Fruit fly (Drosophila melanogaster): ENCODE measurements around the gene CG42537.

Gene CG42537

dm6 chr3R:6410412-6411225 lies 33.0 kb downstream of the CG42537 start (continued):
- TF ChIP-seq Hmx (GFP tag; optimal IDR thresholded peaks at IDR 0.05) (peak; percentile 82), knrl (GFP tag; IDR thresholded peaks at IDR 0.05; ENCODE audit: partially characterized antibody) (no peak), sqz (GFP tag; optimal IDR thresholded peaks at IDR 0.05) (peak; percentile 77), Blimp-1 (GFP tag; optimal IDR thresholded peaks at IDR 0.05) (peak; percentile 78), chif (GFP tag; optimal IDR thresholded peaks at IDR 0.05) (peak; percentile 78 to 83), ci (GFP tag; IDR thresholded peaks at IDR 0.05) (peak; percentile 53; the same call in 2 of the 3 replicates), bigmax (GFP tag; optimal IDR thresholded peaks at IDR 0.05) (no peak), CG13775 (GFP tag; optimal IDR thresholded peaks at IDR 0.05) (peak; percentile 88), fd96Cb (tag; optimal IDR thresholded peaks at IDR 0.05) (peak; percentile 89), ind (GFP tag; optimal IDR thresholded peaks at IDR 0.05) (peak; percentile 86), CG32772 (GFP tag; IDR thresholded peaks at IDR 0.05) (peak; percentile 67), Med (GFP tag) (peak; percentile 90), CG16779 (GFP tag; IDR thresholded peaks at IDR 0.05) (no peak), ERR (GFP tag; optimal IDR thresholded peaks at IDR 0.05) (peak; percentile 41), CG1647 (GFP tag; optimal IDR thresholded peaks at IDR 0.05) (peak; percentile 74), Ada2b (GFP tag; IDR thresholded peaks at IDR 0.05) (peak; percentile 45), CG15011 (GFP tag; optimal IDR thresholded peaks at IDR 0.05) (peak; percentile 89), CG2120 (GFP tag; optimal IDR thresholded peaks at IDR 0.05) (peak; percentile 92), Spps (tag; optimal IDR thresholded peaks at IDR 0.05) (peak; percentile 33), ranshi (GFP tag; IDR thresholded peaks at IDR 0.05) (peak; percentile 68; the same call in 1 of the 2 replicates), bab2 (GFP tag; optimal IDR thresholded peaks at IDR 0.05) (peak; percentile 77), jing (GFP tag; optimal IDR thresholded peaks at IDR 0.05) (peak; percentile 74), Sry-δ (GFP tag; optimal IDR thresholded peaks at IDR 0.05) (peak; percentile 30), otp (GFP tag; IDR thresholded peaks at IDR 0.05) (0 out of 3 replicates have a peak, but pooled peaks have one; percentile 4), run (tag; optimal IDR thresholded peaks at IDR 0.05) (peak; percentile 42), CG10267 (tag; optimal IDR thresholded peaks at IDR 0.05) (peak; percentile 83), CG17359 (tag; optimal IDR thresholded peaks at IDR 0.05) (peak; percentile 83), danr (GFP tag; IDR thresholded peaks at IDR 0.05) (peak; percentile 18; the same call in 1 of the 2 replicates), CG34422 (GFP tag; IDR thresholded peaks at IDR 0.05) (peak; percentile 53; the same call in 2 of the 3 replicates), ems (GFP tag; optimal IDR thresholded peaks at IDR 0.05) (peak; percentile 78), CG10565 (GFP tag; optimal IDR thresholded peaks at IDR 0.05) (peak; percentile 10), CG8290 (GFP tag; optimal IDR thresholded peaks at IDR 0.05) (peak; percentile 53), CG8290 (tag; optimal IDR thresholded peaks at IDR 0.05) (peak in 1 of 2 experiments; percentile 81), CG11085 (GFP tag; IDR thresholded peaks at IDR 0.05) (0 out of 2 replicates have a peak, but pooled peaks have one; percentile 36), dimm (GFP tag; IDR thresholded peaks at IDR 0.05) (no peak), CG8089 (GFP tag; optimal IDR thresholded peaks at IDR 0.05) (peak; percentile 40), Mes4 (GFP tag; optimal IDR thresholded peaks at IDR 0.05) (peak; percentile 72), rib (GFP tag; IDR thresholded peaks at IDR 0.05) (no peak), Bteb2 (GFP tag; optimal IDR thresholded peaks at IDR 0.05) (peak; percentile 73), D19A (tag; optimal IDR thresholded peaks at IDR 0.05) (peak; percentile 88), CG6791 (GFP tag; IDR thresholded peaks at IDR 0.05; ENCODE audit: partially characterized antibody) (no peak), CG1832 (GFP tag; optimal IDR thresholded peaks at IDR 0.05) (no peak), kay (GFP tag; optimal IDR thresholded peaks at IDR 0.05) (peak; percentile 78), CG7963 (GFP tag; IDR thresholded peaks at IDR 0.05; ENCODE audit: partially characterized antibody) (no peak), tin (GFP tag; optimal IDR thresholded peaks at IDR 0.05) (peak; percentile 79), Sry-β (GFP tag; optimal IDR thresholded peaks at IDR 0.05) (peak; percentile 51), kni (GFP tag; optimal IDR thresholded peaks at IDR 0.05) (peak; percentile 80), Fer1 (GFP tag; optimal IDR thresholded peaks at IDR 0.05) (peak; percentile 89), Atf6 (GFP tag; IDR thresholded peaks at IDR 0.05) (peak; percentile 63)

Measured in whole organism, embryonic.